Worm (Caenorhabditis elegans): ENCODE results near the gene pch-2.

pch-2 gene

DNA sequence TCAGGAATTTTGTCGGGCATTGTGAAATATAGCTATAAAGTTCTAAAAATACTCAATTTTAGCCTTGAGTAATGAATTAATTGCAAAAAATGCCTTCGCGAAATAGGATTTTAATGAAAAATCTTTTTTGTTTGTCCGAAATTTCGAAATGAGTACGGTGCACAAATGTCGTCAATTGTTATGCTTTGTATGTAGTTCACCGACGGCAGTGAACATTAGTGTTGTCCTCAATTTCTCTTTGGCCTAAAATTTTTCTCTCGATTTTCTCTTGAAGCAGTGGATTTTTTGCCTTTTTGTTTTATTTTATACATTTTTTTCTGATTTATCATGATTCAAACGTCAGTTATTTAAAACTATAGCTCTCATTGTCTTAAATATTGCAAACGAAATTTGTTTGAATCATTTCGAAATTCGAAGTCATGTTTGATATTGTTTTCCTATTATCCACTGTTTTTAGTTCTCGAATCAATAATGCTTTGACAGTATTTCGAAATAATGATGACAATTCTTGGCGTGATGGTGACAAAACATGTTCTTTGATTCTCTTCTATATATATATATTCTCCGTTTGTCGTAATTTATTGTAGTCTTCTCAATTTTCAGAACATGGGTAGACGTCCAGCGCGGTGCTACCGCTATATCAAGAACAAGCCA lies 14.7 kb upstream of the pch-2 start, which contains the start of the genes ints-11 and rpl-10:
Gene ints-11 (minus strand): TSS at position 201 of the 654 bp plus-strand sequence.
Gene rpl-10 (plus strand): TSS at position 604 of the 654 bp plus-strand sequence.
- TF ChIP-seq cog-1 (tag; optimal IDR thresholded peaks at IDR 0.05) (no peak), klf-2 (GFP tag; conservative IDR thresholded peaks at IDR 0.05) (no peak), T22C8.4 (GFP tag; IDR thresholded peaks at IDR 0.05) (no peak), med-1 (GFP tag; optimal IDR thresholded peaks at IDR 0.05; ENCODE audit: insufficient read depth) (no peak), tab-1 (GFP tag; IDR thresholded peaks at IDR 0.05) (no peak), ref-1 (GFP tag; conservative IDR thresholded peaks at IDR 0.05) (no peak), ztf-29 (GFP tag; IDR thresholded peaks at IDR 0.05) (no peak), flt-1 (GFP tag; IDR thresholded peaks at IDR 0.05) (no peak), ztf-23 (GFP tag; IDR thresholded peaks at IDR 0.05) (no peak)

ce11 chrII:8144543-8144942 lies 13.6 kb upstream of the pch-2 start, which contains the start of gene F10B5.2:
Gene F10B5.2, plus strand, starts transcription at chrII:8144762.
- TF ChIP-seq tab-1 (GFP tag; IDR thresholded peaks at IDR 0.05), result no peak
- no peak for TF ChIP-seq cog-1 (tag; optimal IDR thresholded peaks at IDR 0.05)

ce11 chrII:8149930-8150329 lies 8.2 kb upstream of the pch-2 start, which contains the start of gene F10B5.3:
Gene F10B5.3, minus strand, starts transcription at chrII:8150030.
- TF ChIP-seq T22C8.4 (GFP tag; IDR thresholded peaks at IDR 0.05) (no peak), ref-1 (GFP tag; conservative IDR thresholded peaks at IDR 0.05) (no peak), flt-1 (GFP tag; IDR thresholded peaks at IDR 0.05) (no peak), tab-1 (GFP tag; IDR thresholded peaks at IDR 0.05) (no peak), med-1 (GFP tag; optimal IDR thresholded peaks at IDR 0.05; ENCODE audit: insufficient read depth) (no peak), klf-2 (GFP tag; conservative IDR thresholded peaks at IDR 0.05) (no peak), ztf-29 (GFP tag; IDR thresholded peaks at IDR 0.05) (no peak), cog-1 (tag; optimal IDR thresholded peaks at IDR 0.05) (no peak), ztf-23 (GFP tag; IDR thresholded peaks at IDR 0.05) (no peak)

- TF ChIP-seq ztf-29 (GFP tag; IDR thresholded peaks at IDR 0.05) (no peak), T22C8.4 (GFP tag; IDR thresholded peaks at IDR 0.05) (no peak), ztf-23 (GFP tag; IDR thresholded peaks at IDR 0.05) (no peak), ref-1 (GFP tag; conservative IDR thresholded peaks at IDR 0.05) (no peak), med-1 (GFP tag; optimal IDR thresholded peaks at IDR 0.05; ENCODE audit: insufficient read depth) (no peak), tab-1 (GFP tag; IDR thresholded peaks at IDR 0.05) (no peak), klf-2 (GFP tag; conservative IDR thresholded peaks at IDR 0.05) (no peak), flt-1 (GFP tag; IDR thresholded peaks at IDR 0.05) (no peak), cog-1 (tag; optimal IDR thresholded peaks at IDR 0.05) (no peak)
These were observed 5.3 kb upstream of the pch-2 start for ce11 chrII:8152711-8153325.

DNA sequence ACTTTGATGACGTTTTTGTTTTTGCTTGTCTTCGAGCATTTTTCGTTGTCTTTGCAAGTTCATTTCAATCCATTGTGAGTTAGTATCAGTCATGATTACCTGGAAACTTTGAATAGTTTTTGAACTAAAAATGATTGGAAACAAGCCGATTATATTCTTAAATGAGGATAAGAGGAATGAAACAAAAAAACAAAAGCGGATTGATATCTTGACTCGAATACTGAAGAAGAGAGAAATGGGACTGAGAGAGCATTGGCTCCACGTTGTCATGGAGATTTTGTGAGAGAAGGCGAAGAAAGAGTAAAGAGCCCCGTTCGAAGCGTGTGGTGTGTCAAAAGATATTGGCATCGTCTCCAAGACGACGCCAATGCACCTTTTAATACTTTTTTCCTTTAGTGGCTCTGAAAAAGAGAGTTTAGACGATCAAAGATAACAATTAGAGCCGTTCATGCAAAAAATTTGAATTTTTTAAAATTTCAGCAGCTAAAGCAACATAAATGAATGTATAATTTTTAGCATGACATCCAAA lies 1.2 kb upstream of the pch-2 start, which contains the start of the genes tub-1 and tmem-138:
Gene tub-1 (minus strand): TSS at position 101 of the 529 bp plus-strand sequence.
Gene tmem-138 (plus strand): TSS at position 479 of the 529 bp plus-strand sequence.
- TF ChIP-seq ztf-23 (GFP tag; IDR thresholded peaks at IDR 0.05) (no peak), T22C8.4 (GFP tag; IDR thresholded peaks at IDR 0.05) (no peak), flt-1 (GFP tag; IDR thresholded peaks at IDR 0.05) (no peak), med-1 (GFP tag; optimal IDR thresholded peaks at IDR 0.05; ENCODE audit: insufficient read depth) (no peak), tab-1 (GFP tag; IDR thresholded peaks at IDR 0.05) (no peak), klf-2 (GFP tag; conservative IDR thresholded peaks at IDR 0.05) (no peak)

DNA sequence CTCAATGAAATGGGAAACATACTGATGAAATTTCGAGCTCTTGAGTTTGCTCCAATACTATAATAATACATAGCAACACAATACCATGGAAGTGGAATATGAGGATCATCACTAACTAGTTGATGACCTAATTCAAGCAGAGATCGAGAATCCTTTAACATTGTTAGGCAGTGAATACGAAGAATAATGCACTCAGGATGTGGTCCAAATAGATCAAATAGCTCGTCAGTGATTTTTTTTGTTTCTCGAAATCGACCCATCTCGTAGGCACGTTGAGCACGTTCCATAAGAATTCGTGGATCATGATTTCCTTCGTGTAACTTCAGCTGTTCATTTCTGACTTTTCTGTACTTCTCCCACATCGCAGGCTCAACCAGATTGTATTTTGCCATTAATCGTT lies 2.8 kb downstream of the pch-2 start:
- TF ChIP-seq ztf-23 (GFP tag; IDR thresholded peaks at IDR 0.05), result no peak
- TF ChIP-seq med-1 (GFP tag; optimal IDR thresholded peaks at IDR 0.05; ENCODE audit: insufficient read depth), result no peak
- no peak for TF ChIP-seq klf-2 (GFP tag; conservative IDR thresholded peaks at IDR 0.05)
- no peak for TF ChIP-seq T22C8.4 (GFP tag; IDR thresholded peaks at IDR 0.05)
- no peak for TF ChIP-seq ref-1 (GFP tag; conservative IDR thresholded peaks at IDR 0.05)
- TF ChIP-seq ztf-29 (GFP tag; IDR thresholded peaks at IDR 0.05), result no peak
- TF ChIP-seq flt-1 (GFP tag; IDR thresholded peaks at IDR 0.05), result no peak
- no peak for TF ChIP-seq cog-1 (tag; optimal IDR thresholded peaks at IDR 0.05)
- no peak for TF ChIP-seq tab-1 (GFP tag; IDR thresholded peaks at IDR 0.05)

DNA sequence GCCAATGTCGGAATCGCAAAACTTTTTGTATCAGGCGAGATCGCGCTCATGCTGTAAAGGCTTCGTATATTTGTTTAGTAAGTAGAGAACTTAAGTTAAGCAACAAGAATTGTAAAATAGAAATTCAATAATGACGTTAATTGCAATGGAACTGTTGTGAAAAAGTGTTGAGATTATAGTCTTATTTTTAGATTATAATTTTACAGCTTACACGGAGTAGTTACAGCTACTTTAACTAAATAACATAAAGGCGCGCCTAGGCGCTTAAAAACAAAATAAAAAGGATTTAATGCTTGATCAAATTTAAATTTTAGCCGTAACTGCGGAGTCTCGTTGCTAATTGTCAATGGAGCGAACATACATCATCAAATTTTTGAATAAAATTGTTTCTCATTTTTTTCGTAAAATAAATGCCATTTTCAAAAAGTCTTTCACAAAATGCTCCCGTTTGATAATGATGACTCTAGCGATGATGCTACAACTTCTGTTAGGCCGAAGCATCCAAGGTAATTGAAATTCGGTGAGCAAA lies 4.0 kb downstream of the pch-2 start, which contains the start of the genes emb-27 and rrf-3:
Gene emb-27 (minus strand): TSS at position 51 of the 529 bp plus-strand sequence.
Gene rrf-3 (plus strand): TSS at position 346 of the 529 bp plus-strand sequence.
- TF ChIP-seq cog-1 (tag; optimal IDR thresholded peaks at IDR 0.05) (no peak), ztf-29 (GFP tag; IDR thresholded peaks at IDR 0.05) (no peak), T22C8.4 (GFP tag; IDR thresholded peaks at IDR 0.05) (no peak), klf-2 (GFP tag; conservative IDR thresholded peaks at IDR 0.05) (no peak), ref-1 (GFP tag; conservative IDR thresholded peaks at IDR 0.05) (no peak)

DNA sequence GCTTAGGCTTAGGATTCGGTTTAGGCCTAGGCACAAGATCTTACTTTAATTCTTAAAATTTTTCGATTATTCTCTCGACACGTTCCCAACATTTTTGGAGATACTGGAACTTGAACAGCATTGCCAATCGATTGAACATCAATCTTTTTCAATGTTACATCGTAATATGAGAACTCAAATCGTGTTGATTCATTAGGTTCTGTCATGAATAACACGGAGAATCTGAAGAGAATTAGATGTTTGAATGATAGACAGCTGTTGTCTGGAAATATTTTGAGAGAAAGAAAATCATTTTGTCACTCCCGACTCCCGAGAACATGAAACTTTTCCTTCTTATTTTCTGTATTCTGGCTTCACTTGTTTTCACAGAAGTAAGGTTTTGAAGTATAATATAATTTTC lies 11.1 kb downstream of the pch-2 start, which contains the start of gene T05C12.15:
Gene T05C12.15 (plus strand): TSS at position 301 of the 400 bp plus-strand sequence.
- TF ChIP-seq med-1 (GFP tag; optimal IDR thresholded peaks at IDR 0.05; ENCODE audit: insufficient read depth) (no peak), ref-1 (GFP tag; conservative IDR thresholded peaks at IDR 0.05) (no peak), T22C8.4 (GFP tag; IDR thresholded peaks at IDR 0.05) (no peak), klf-2 (GFP tag; conservative IDR thresholded peaks at IDR 0.05) (no peak), ztf-23 (GFP tag; IDR thresholded peaks at IDR 0.05) (no peak), cog-1 (tag; optimal IDR thresholded peaks at IDR 0.05) (no peak), tab-1 (GFP tag; IDR thresholded peaks at IDR 0.05) (no peak), flt-1 (GFP tag; IDR thresholded peaks at IDR 0.05) (no peak), ztf-29 (GFP tag; IDR thresholded peaks at IDR 0.05) (no peak)

DNA sequence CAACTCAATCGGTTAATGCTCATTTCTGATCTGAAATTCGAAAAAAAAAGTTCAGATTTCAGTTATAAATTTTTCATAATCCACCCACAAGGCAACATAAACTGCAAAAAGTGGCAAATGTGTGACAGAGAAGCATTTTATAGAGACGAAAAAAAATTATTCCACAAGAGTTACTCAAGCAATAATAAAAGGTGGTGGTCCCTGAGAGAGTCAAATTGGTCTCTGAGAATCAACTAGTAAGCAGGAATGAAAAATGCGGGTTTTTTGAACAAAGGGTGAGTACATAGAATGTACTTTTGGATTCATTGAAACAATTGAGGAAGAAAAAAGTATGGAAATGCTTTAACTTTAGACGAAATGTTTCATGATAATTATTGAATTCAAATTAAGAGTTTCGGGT lies 12.2 kb downstream of the pch-2 start, which contains the start of gene T05C12.11:
Gene T05C12.11 (minus strand): TSS at position 101 of the 400 bp plus-strand sequence.
- TF ChIP-seq cog-1 (tag; optimal IDR thresholded peaks at IDR 0.05) (no peak), tab-1 (GFP tag; IDR thresholded peaks at IDR 0.05) (no peak), med-1 (GFP tag; optimal IDR thresholded peaks at IDR 0.05; ENCODE audit: insufficient read depth) (no peak), flt-1 (GFP tag; IDR thresholded peaks at IDR 0.05) (no peak), klf-2 (GFP tag; conservative IDR thresholded peaks at IDR 0.05) (no peak), ref-1 (GFP tag; conservative IDR thresholded peaks at IDR 0.05) (no peak), ztf-23 (GFP tag; IDR thresholded peaks at IDR 0.05) (no peak), ztf-29 (GFP tag; IDR thresholded peaks at IDR 0.05) (no peak), T22C8.4 (GFP tag; IDR thresholded peaks at IDR 0.05) (no peak)
